Worm (Caenorhabditis elegans): ENCODE data around the gene akt-2.

akt-2 gene

ce11 chrX:14165156-14165555, 17.7 kb downstream of the akt-2 start:
- TF ChIP-seq jun-1 (tag; optimal IDR thresholded peaks at IDR 0.05): no peak
- no peak for TF ChIP-seq zag-1 (tag; optimal IDR thresholded peaks at IDR 0.05)
- no peak for TF ChIP-seq lsy-12 (tag; optimal IDR thresholded peaks at IDR 0.05)
- no peak for TF ChIP-seq lin-39 (tag; optimal IDR thresholded peaks at IDR 0.05)
- TF ChIP-seq elt-2 (tag; optimal IDR thresholded peaks at IDR 0.05): no peak
- no peak for TF ChIP-seq elt-1 (tag; optimal IDR thresholded peaks at IDR 0.05)
- no peak for TF ChIP-seq tbx-2 (tag; optimal IDR thresholded peaks at IDR 0.05)
- TF ChIP-seq hmg-11 (tag; optimal IDR thresholded peaks at IDR 0.05): no peak
- no peak for TF ChIP-seq nhr-43 (tag; optimal IDR thresholded peaks at IDR 0.05; ENCODE audit: poor library complexity, severe bottlenecking)
- no peak for TF ChIP-seq nhr-77 (tag; optimal IDR thresholded peaks at IDR 0.05)
- no peak for TF ChIP-seq lin-15B (tag; optimal IDR thresholded peaks at IDR 0.05)
- TF ChIP-seq nhr-12 (tag; optimal IDR thresholded peaks at IDR 0.05): no peak
- TF ChIP-seq unc-62 (GFP tag; optimal IDR thresholded peaks at IDR 0.05): no peak
- TF ChIP-seq ceh-28 (tag; optimal IDR thresholded peaks at IDR 0.05): no peak
- TF ChIP-seq daf-12 (tag; optimal IDR thresholded peaks at IDR 0.05): no peak
- TF ChIP-seq egl-27 (tag; optimal IDR thresholded peaks at IDR 0.05): no peak

ce11 chrX:14169569-14170031, 22.1 kb downstream of the akt-2 start, which contains the start of gene sym-4:
Gene sym-4, minus strand, starts transcription at chrX:14169619.
- TF ChIP-seq ztf-4 (tag; optimal IDR thresholded peaks at IDR 0.05) (peak; percentile 29), pqm-1 (tag; optimal IDR thresholded peaks at IDR 0.05) (peak; percentile 96), ZK546.5 (tag; optimal IDR thresholded peaks at IDR 0.05) (no peak), lsy-12 (tag; optimal IDR thresholded peaks at IDR 0.05) (peak; percentile 80), ama-1 (optimal IDR thresholded peaks at IDR 0.05) (peak; percentile 69), mml-1 (tag; optimal IDR thresholded peaks at IDR 0.05) (no peak), daf-12 (tag; optimal IDR thresholded peaks at IDR 0.05) (no peak), nfya-1 (tag; optimal IDR thresholded peaks at IDR 0.05; ENCODE audit: insufficient read depth) (peak; percentile 91), ceh-16 (tag; optimal IDR thresholded peaks at IDR 0.05) (no peak), fos-1 (tag; optimal IDR thresholded peaks at IDR 0.05) (peak; percentile 63), pha-4 (tag; optimal IDR thresholded peaks at IDR 0.05) (peak; percentile 95), jun-1 (tag; optimal IDR thresholded peaks at IDR 0.05) (peak; percentile 90), ceh-9 (tag; optimal IDR thresholded peaks at IDR 0.05) (no peak), nhr-77 (tag; optimal IDR thresholded peaks at IDR 0.05) (peak; percentile 41), ceh-28 (tag; optimal IDR thresholded peaks at IDR 0.05) (peak; percentile 88), ceh-82 (tag; optimal IDR thresholded peaks at IDR 0.05) (peak; percentile 44), snpc-4 (tag; optimal IDR thresholded peaks at IDR 0.05) (peak; percentile 90), nhr-28 (tag; optimal IDR thresholded peaks at IDR 0.05) (no peak), ztf-11 (tag; optimal IDR thresholded peaks at IDR 0.05) (no peak), elt-3 (tag; optimal IDR thresholded peaks at IDR 0.05) (peak in 2 of 3 experiments; percentile 47 to 85), elt-2 (tag; optimal IDR thresholded peaks at IDR 0.05) (peak; percentile 90), skn-1 (tag; optimal IDR thresholded peaks at IDR 0.05) (peak; percentile 42), mdl-1 (tag; optimal IDR thresholded peaks at IDR 0.05) (peak; percentile 67), unc-39 (tag; optimal IDR thresholded peaks at IDR 0.05) (no peak), nhr-76 (tag; optimal IDR thresholded peaks at IDR 0.05) (peak; percentile 64), egl-5 (tag; optimal IDR thresholded peaks at IDR 0.05) (peak; percentile 61), nhr-237 (tag; optimal IDR thresholded peaks at IDR 0.05) (no peak), nhr-25 (tag; optimal IDR thresholded peaks at IDR 0.05) (peak; percentile 97), eor-1 (tag; optimal IDR thresholded peaks at IDR 0.05) (no peak), fkh-2 (tag; optimal IDR thresholded peaks at IDR 0.05) (no peak), R02D3.7 (tag; optimal IDR thresholded peaks at IDR 0.05) (peak; percentile 69), fkh-10 (GFP tag; optimal IDR thresholded peaks at IDR 0.05) (peak; percentile 61), nhr-67 (tag; optimal IDR thresholded peaks at IDR 0.05) (no peak), nhr-11 (tag; optimal IDR thresholded peaks at IDR 0.05) (peak; percentile 63), nhr-12 (tag; optimal IDR thresholded peaks at IDR 0.05) (no peak), hmg-11 (tag; optimal IDR thresholded peaks at IDR 0.05) (peak; percentile 96), aly-2 (tag; optimal IDR thresholded peaks at IDR 0.05) (no peak), tbx-2 (tag; optimal IDR thresholded peaks at IDR 0.05) (peak; percentile 68), egl-27 (tag; optimal IDR thresholded peaks at IDR 0.05) (peak; percentile 50), sea-2 (GFP tag; optimal IDR thresholded peaks at IDR 0.05) (no peak), elt-1 (tag; optimal IDR thresholded peaks at IDR 0.05) (peak; percentile 27), nhr-23 (tag; optimal IDR thresholded peaks at IDR 0.05) (peak; percentile 93), nhr-43 (tag; optimal IDR thresholded peaks at IDR 0.05; ENCODE audit: poor library complexity, severe bottlenecking) (peak; percentile 94), unc-62 (GFP tag; optimal IDR thresholded peaks at IDR 0.05) (peak; percentile 58), lin-39 (tag; optimal IDR thresholded peaks at IDR 0.05) (peak; percentile 90), zag-1 (tag; optimal IDR thresholded peaks at IDR 0.05) (no peak), lin-15B (tag; optimal IDR thresholded peaks at IDR 0.05) (peak; percentile 94)

Data from whole organism, L3 larva.